Worm (Caenorhabditis elegans): ENCODE data around the gene nlp-70.

DNA sequence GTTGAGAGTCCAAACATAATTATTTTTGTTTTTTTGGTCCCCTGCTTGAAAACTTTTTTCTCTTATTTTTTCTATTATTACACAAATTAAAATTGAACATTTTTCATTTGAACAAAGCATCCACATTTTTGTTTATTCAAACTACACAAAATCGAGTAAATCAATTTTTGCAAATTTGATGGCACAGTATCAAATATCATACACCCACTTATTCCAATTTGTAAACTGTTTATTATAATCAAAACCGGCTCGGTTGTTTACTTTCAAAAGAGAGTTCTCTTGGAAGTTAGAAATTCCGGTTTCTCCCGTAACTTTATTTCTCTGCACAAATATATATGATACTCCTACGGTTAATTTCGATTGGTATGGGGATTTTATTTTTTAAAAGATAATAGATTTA, 4.7 kb downstream of the nlp-70 start, which contains the start of gene lgc-26:
- TF ChIP-seq cog-1 (tag; optimal IDR thresholded peaks at IDR 0.05) (no peak), ztf-23 (GFP tag; IDR thresholded peaks at IDR 0.05) (no peak), flt-1 (GFP tag; IDR thresholded peaks at IDR 0.05) (no peak), ref-1 (GFP tag; conservative IDR thresholded peaks at IDR 0.05) (no peak), tab-1 (GFP tag; IDR thresholded peaks at IDR 0.05) (no peak), klf-2 (GFP tag; conservative IDR thresholded peaks at IDR 0.05) (no peak), med-1 (GFP tag; optimal IDR thresholded peaks at IDR 0.05; ENCODE audit: insufficient read depth) (no peak)
